Fruit fly (Drosophila melanogaster): ENCODE results near the gene CG10098.
A peak's percentile ranks its signal among the peaks of the same experiment; 100 is the strongest.

Gene CG10098

DNA sequence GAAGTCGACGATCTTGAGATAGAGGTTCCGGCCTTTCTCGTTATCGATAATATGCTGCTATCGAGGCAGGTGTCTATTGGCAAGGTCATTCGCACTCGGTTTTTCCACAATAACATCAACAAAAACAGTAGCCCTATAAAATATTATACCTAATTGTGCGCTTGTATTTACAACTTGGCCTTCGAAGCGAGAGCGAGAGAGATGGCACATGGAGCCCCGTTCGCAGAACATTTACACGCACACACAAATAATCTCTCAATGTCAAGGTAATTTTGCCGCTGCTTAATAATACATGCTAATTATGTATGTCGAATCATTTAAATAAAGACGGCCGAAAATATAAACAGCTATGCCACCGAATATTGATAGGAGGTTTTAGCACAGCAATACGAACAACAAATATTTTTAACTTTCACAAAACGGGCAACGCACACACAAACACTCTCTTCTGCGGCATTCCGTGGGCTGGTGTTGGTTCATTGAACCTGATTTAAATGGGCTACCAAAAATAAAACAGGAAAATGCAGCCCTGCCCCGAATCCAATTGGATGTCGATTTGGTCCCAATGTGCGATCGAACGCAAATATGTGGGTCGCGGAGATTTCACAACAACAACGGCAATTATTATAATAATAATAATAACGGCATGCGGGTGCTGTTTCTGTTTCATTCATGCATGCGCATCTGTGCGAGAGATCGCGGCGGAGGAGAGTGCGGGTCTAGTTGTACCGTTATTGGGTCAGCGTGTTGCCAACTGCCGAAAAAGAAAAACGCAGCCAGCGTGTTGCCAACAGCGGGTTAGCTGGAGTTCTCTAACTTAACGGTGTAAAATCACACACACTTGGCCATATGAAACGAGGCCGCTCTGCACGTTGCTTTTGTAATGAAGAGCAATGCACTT is 1.9 kb upstream of the CG10098 start (continued):
- TF ChIP-seq CG2712 (tag; optimal IDR thresholded peaks at IDR 0.05), result no peak
- no peak for TF ChIP-seq bbx (GFP tag; IDR thresholded peaks at IDR 0.05; ENCODE audit: partially characterized antibody)
- TF ChIP-seq CG6654 (GFP tag; optimal IDR thresholded peaks at IDR 0.05), result no peak
- TF ChIP-seq jigr1 (GFP tag; IDR thresholded peaks at IDR 0.05), result no peak
- TF ChIP-seq ttk (GFP tag; IDR thresholded peaks at IDR 0.05), result no peak
- no peak for TF ChIP-seq zen2 (GFP tag; IDR thresholded peaks at IDR 0.05; ENCODE audit: partially characterized antibody)
- 0 out of 2 replicates have a peak, but pooled peaks have one; percentile 29 for TF ChIP-seq sens-2 (GFP tag; IDR thresholded peaks at IDR 0.05)
- TF ChIP-seq CG7786 (GFP tag; optimal IDR thresholded peaks at IDR 0.05), result no peak
- TF ChIP-seq CG7372 (GFP tag; IDR thresholded peaks at IDR 0.05), result no peak
- no peak for TF ChIP-seq Antp (GFP tag; optimal IDR thresholded peaks at IDR 0.05)
- TF ChIP-seq CG12659 (GFP tag; optimal IDR thresholded peaks at IDR 0.05), result no peak
- no peak for TF ChIP-seq Dbx (GFP tag; IDR thresholded peaks at IDR 0.05)
- no peak for TF ChIP-seq CG32767 (GFP tag; IDR thresholded peaks at IDR 0.05)
- TF ChIP-seq CkIIα-i1 (GFP tag; IDR thresholded peaks at IDR 0.05), result no peak
- TF ChIP-seq CG4424 (GFP tag; optimal IDR thresholded peaks at IDR 0.05), result no peak
- TF ChIP-seq CG34422 (GFP tag; IDR thresholded peaks at IDR 0.05), result no peak
- peak; percentile 31; the same call in 1 of the 3 replicates for TF ChIP-seq CG2199 (GFP tag; IDR thresholded peaks at IDR 0.05)
- TF ChIP-seq CG6272 (GFP tag; IDR thresholded peaks at IDR 0.05), result no peak
- no peak for TF ChIP-seq BEAF-32 (GFP tag; optimal IDR thresholded peaks at IDR 0.05)
- no peak for TF ChIP-seq CG4854 (GFP tag; optimal IDR thresholded peaks at IDR 0.05)
- TF ChIP-seq CG17385 (GFP tag; optimal IDR thresholded peaks at IDR 0.05), result peak; percentile 0
- TF ChIP-seq C15 (GFP tag; IDR thresholded peaks at IDR 0.05), result no peak
- TF ChIP-seq pho (GFP tag; optimal IDR thresholded peaks at IDR 0.05), result no peak
- no peak for TF ChIP-seq CG14860 (GFP tag; IDR thresholded peaks at IDR 0.05; ENCODE audit: partially characterized antibody)
- TF ChIP-seq cato (GFP tag; optimal IDR thresholded peaks at IDR 0.05; ENCODE audit: borderline replicate concordance), result no peak
- TF ChIP-seq Hsf (GFP tag; optimal IDR thresholded peaks at IDR 0.05), result no peak
- TF ChIP-seq Dek (tag; optimal IDR thresholded peaks at IDR 0.05), result no peak
- no peak for TF ChIP-seq Camta (GFP tag; optimal IDR thresholded peaks at IDR 0.05)
- TF ChIP-seq NfI (GFP tag; optimal IDR thresholded peaks at IDR 0.05), result no peak
- TF ChIP-seq corto (GFP tag; optimal IDR thresholded peaks at IDR 0.05), result no peak
- TF ChIP-seq rib (GFP tag; IDR thresholded peaks at IDR 0.05), result 0 out of 2 replicates have a peak, but pooled peaks have one; percentile 11
- TF ChIP-seq tgo (GFP tag; IDR thresholded peaks at IDR 0.05), result no peak; the same call in 2 of the 3 replicates
- no peak for TF ChIP-seq Atf-2 (GFP tag; optimal IDR thresholded peaks at IDR 0.05)
- peak; percentile 92 for TF ChIP-seq kni (GFP tag; optimal IDR thresholded peaks at IDR 0.05)
- TF ChIP-seq Mad (GFP tag; optimal IDR thresholded peaks at IDR 0.05), result no peak
- TF ChIP-seq HLH54F (GFP tag; optimal IDR thresholded peaks at IDR 0.05), result no peak
- no peak for TF ChIP-seq Nf-YA (GFP tag; IDR thresholded peaks at IDR 0.05)
- TF ChIP-seq nmo (GFP tag; optimal IDR thresholded peaks at IDR 0.05), result peak; percentile 29
- TF ChIP-seq Asciz (GFP tag; optimal IDR thresholded peaks at IDR 0.05), result no peak
- TF ChIP-seq otp (GFP tag; IDR thresholded peaks at IDR 0.05), result no peak
- no peak for TF ChIP-seq Hmr (GFP tag; optimal IDR thresholded peaks at IDR 0.05)
- no peak for TF ChIP-seq CG8765 (GFP tag; IDR thresholded peaks at IDR 0.05)
- no peak for TF ChIP-seq Optix (GFP tag; IDR thresholded peaks at IDR 0.05)
- TF ChIP-seq pum (GFP tag; optimal IDR thresholded peaks at IDR 0.05), result no peak
- no peak for TF ChIP-seq CG3838 (GFP tag; optimal IDR thresholded peaks at IDR 0.05)
- no peak for TF ChIP-seq CG7357 (GFP tag; IDR thresholded peaks at IDR 0.05)
- peak; percentile 26 for TF ChIP-seq CG10209 (GFP tag; optimal IDR thresholded peaks at IDR 0.05)
- TF ChIP-seq az2 (GFP tag; optimal IDR thresholded peaks at IDR 0.05), result no peak
- TF ChIP-seq CG8924 (tag; optimal IDR thresholded peaks at IDR 0.05), result peak; percentile 36
- TF ChIP-seq CG18476 (GFP tag; optimal IDR thresholded peaks at IDR 0.05), result no peak
